Worm (Caenorhabditis elegans): ENCODE measurements around the gene T07A5.1.
A peak's percentile ranks its signal among the peaks of the same experiment; 100 is the strongest.

T07A5.1 gene

DNA sequence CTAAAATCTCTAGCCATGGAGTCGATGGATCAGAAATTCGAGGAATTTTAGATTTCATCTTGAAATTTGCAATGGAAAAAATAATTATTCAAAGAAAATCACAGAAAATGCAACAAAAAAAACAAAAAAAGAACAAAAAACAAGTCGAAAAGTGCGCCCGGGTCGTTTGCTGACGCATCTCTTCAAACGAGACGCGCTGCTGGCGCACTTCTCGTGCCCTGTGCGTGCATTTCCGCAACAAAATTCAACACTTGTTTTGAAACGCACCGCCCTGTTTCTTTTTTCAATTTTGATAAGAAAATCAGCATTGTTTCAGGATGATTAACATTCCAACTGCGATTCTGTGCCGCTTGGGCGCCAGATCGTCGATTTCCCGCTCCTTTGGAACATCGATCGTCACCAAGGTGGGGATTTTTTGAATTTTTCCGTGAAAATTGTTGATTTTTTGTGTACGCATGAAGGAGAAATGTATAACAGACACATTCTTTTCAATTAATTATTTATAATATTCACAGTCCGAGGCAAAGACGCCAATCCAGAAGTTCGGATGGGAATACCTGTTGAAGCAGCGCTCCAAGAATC is 28.1 kb upstream of the T07A5.1 start, which contains the start of the genes jmjd-4 and mev-1:
TSS of gene jmjd-4 (minus strand) at position 58 of the 582 bp plus-strand sequence.
TSS of gene mev-1 (plus strand) at position 317 of the 582 bp plus-strand sequence.
- TF ChIP-seq dao-5 (tag; optimal IDR thresholded peaks at IDR 0.05) (no peak), W03F9.2 (tag; optimal IDR thresholded peaks at IDR 0.05) (peak; percentile 89), him-1 (tag; optimal IDR thresholded peaks at IDR 0.05) (peak; percentile 67)

DNA sequence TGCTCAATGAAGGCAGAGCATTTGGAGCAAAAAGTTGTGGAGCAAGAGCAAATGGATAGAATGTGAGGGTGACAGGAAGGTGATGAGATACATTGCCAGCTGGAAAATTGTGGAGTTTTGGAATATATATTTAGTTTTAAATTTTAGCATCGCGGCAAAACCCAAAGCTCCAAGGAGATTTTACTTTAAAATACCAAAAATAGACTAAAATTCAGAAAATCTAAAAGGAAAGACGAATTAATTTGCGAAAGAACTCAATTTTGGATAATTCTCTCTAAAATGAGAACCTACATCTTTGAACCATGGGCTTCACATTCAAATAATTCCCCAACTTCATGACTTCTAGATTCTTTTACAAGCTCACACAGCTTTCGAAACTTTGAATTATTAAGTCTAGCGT is 26.6 kb upstream of the T07A5.1 start, which contains the start of gene T07C4.12:
TSS of gene T07C4.12 (minus strand) at position 101 of the 400 bp plus-strand sequence.
- TF ChIP-seq W03F9.2 (tag; optimal IDR thresholded peaks at IDR 0.05) (no peak), dao-5 (tag; optimal IDR thresholded peaks at IDR 0.05) (no peak), him-1 (tag; optimal IDR thresholded peaks at IDR 0.05) (no peak)

DNA sequence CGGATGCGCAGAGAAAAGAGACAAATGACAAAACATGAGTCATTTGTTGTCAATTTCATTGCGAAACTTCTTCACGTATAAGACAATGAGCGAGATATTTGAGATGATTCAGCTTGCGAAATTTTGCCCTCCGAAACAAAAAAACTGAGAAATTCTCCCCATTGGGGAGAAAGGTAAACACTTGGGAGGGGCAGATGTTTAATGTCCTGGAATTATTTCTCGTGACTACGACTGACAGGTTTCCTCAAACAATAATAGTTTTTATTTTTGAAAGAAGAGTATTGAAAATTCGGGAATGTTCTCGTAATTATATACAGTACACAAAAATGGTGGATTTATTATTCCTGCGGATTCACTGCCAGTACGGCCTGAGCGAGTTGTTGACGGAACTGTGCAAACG is 25.2 kb upstream of the T07A5.1 start:
- TF ChIP-seq W03F9.2 (tag; optimal IDR thresholded peaks at IDR 0.05) (no peak), him-1 (tag; optimal IDR thresholded peaks at IDR 0.05) (no peak), dao-5 (tag; optimal IDR thresholded peaks at IDR 0.05) (no peak)

DNA sequence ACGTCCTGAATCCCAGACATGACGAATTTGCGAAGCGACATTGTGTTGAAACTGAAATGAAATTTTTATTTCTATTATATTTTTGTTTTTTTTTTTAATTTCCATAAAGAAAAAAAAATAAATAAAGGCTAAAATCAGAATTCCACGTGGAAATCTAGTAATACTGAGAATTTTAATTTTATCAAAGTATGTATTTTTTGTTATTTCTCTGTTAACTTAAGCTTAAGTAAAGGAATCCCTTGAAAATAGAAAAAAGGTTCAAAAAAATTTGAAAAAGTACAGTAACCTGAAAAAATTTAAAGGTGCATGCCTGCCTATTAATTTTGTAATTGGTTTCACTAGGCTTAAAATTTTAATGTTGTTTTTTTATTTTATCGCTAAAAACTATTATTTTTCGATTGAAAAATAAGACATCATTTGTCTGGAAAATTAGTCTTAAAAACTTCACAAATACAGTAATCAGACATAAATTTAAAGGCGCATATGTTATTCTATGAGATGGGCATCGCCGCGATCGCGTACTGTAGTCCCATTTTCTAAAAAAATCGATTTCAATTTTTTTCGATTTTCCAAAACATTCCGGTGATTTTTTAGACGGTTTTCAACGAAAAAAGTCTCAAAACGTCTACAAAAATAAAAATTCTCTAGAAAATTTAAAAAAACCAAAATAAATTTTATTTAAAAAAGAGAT is 24.5 kb upstream of the T07A5.1 start, which contains the start of gene nex-2:
TSS of gene nex-2 (minus strand) at position 51 of the 691 bp plus-strand sequence.
- TF ChIP-seq W03F9.2 (tag; optimal IDR thresholded peaks at IDR 0.05) (no peak), him-1 (tag; optimal IDR thresholded peaks at IDR 0.05) (no peak), dao-5 (tag; optimal IDR thresholded peaks at IDR 0.05) (no peak)

DNA sequence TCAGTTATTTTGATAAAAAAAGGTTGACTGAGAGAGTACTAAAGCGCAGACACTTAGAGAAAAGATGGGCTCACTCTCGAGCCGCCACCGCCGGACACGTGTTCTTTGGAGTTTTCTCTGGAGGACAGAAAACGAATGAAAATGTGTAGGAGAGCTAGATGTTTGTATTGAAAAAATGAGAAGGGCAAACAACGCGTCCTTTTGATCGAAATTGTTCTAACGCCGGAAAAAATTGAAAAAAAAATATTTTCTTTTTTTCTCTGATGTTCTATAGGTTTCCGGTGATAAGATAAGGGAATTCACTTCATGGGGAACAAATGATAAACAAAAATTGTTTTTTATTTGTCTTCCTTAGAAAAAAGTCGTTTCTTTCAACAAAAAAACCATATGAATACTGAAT is 23.8 kb upstream of the T07A5.1 start:
- TF ChIP-seq dao-5 (tag; optimal IDR thresholded peaks at IDR 0.05) (no peak), him-1 (tag; optimal IDR thresholded peaks at IDR 0.05) (no peak), W03F9.2 (tag; optimal IDR thresholded peaks at IDR 0.05) (no peak)

DNA sequence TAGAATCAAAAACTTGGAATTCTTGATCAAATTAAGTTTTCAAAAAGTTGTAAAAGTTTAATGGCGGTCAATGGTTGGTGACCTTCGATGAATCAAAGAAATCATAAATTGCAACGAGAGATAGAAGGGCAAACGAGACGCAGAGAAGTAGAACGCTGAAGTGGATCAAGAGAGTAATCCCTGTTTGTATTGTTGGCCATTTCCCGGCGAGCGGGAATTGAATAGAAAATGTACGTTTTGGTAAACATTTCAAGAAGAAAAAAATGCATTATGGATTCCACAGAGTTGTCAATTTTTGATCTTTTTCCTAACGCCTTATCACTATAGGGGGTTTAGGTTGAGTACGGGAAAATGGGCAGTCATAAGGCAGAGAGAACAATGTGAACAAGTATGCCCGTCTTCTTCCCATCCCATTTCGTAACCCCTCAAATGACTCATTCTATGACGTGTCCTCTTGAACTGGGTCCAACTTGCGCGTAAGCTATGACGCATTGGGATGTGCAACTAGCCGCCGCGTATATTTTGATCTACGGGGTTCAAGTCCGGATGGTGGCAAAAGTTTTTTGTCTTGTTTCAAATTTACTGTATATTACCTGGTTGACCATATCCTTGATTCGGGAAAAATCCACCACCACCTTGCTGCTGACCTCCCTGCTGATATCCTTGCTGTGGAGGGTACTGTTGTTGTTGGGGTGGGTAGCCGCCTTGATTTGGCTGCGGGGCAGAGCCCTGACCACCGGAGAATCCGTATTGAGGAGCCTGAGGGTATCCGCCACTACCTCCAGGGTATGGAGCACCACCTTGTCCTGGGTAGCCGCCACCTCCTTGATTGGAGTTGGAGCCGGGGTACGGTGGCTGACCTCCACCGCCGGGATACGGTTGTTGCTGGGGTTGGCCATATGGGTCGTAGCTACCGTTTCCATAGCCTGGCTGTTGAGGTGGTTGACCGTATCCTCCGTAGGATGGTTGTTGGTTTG is 22.9 kb upstream of the T07A5.1 start:
- TF ChIP-seq dao-5 (tag; optimal IDR thresholded peaks at IDR 0.05): no peak
- no peak for TF ChIP-seq W03F9.2 (tag; optimal IDR thresholded peaks at IDR 0.05)
- TF ChIP-seq him-1 (tag; optimal IDR thresholded peaks at IDR 0.05): no peak

DNA sequence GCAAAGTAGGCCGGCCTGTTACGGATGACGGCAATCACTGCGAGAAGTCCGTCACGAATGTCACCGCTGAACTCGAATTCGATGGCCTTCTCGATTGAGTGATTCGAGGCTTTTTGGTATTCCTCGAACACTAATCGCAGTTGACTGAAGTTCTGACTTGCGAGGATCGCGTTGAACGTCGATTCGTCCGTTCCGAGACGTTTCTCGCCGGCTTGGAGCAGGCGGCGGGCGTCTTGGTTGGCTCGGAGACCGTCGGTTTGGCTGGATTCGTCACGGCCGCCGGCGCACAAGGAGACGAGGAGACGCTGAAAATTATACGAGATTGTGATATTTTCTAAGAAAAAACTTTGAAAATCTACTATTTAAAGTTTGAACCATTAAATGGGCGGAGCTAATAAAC is 20.3 kb upstream of the T07A5.1 start:
- TF ChIP-seq him-1 (tag; optimal IDR thresholded peaks at IDR 0.05) (no peak), W03F9.2 (tag; optimal IDR thresholded peaks at IDR 0.05) (no peak), dao-5 (tag; optimal IDR thresholded peaks at IDR 0.05) (no peak)

DNA sequence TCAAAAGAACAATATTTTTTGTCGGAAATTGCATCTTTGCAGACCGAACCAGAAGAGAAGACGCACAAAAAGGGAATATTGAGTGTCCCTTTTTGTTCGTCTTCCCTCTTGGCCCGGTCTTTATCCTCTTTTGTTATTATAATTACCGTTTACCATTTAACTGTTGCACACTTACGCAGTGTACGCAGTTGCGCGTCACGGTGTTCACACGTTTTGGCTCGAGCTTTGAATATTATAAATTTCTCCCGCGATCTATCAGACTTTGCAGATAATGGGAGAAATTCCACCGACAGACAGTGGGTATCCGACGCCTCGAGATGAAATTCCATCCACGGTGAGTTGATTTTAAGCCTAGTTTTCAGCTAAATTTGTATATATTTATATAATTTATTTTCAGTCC is 14.8 kb upstream of the T07A5.1 start, which contains the start of gene sas-7:
TSS of gene sas-7 (plus strand) at position 232 of the 400 bp plus-strand sequence.
- TF ChIP-seq dao-5 (tag; optimal IDR thresholded peaks at IDR 0.05): no peak
- no peak for TF ChIP-seq W03F9.2 (tag; optimal IDR thresholded peaks at IDR 0.05)
- TF ChIP-seq him-1 (tag; optimal IDR thresholded peaks at IDR 0.05): no peak

DNA sequence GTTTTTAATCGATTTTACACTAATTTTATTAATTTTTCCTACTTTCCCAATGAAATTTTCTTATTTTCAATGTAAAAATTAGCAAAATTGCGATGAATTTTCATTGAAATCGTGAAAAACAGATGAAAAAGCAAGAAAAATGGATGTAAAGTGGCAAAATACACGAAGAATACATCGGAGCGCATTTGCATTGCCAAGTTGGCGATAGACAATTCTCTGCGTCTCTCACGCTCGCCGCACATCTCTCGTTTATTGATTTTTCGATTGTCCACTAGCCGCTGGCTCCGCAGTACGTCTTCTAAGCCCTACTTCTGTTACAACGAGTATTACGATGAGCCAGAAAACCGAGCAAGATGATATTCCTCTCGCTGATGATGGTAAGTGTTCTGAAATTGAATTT is 12.8 kb upstream of the T07A5.1 start, which contains the start of gene unc-69:
TSS of gene unc-69 (plus strand) at position 185 of the 400 bp plus-strand sequence.
- TF ChIP-seq W03F9.2 (tag; optimal IDR thresholded peaks at IDR 0.05) (peak; percentile 67), dao-5 (tag; optimal IDR thresholded peaks at IDR 0.05) (no peak), him-1 (tag; optimal IDR thresholded peaks at IDR 0.05) (no peak)

DNA sequence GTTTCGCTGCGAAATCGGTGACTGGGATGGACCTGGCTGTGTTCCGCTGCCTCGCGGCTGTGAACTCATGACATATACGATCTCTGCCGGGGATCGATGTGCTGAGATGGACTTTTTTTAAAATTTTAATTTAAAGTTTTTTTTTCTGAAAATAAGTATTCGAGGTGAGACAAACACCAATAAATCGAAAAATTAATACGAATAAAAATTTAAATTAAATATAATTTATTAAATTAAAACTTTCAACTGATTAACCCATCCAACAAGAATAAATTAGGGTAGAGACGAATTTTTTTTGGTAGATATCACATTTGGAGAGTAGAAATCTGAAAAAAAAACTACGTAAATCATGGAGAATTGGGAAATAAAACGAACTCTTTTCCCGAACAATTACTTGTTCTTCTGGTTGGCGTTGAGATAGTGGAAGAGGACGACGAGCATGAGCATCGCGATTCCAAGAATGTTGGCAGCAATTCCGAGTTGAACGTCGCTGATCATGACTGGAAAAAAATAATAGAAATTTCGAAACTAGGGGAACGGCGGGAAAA is 12.1 kb upstream of the T07A5.1 start, which contains the start of the genes unc-50 and ostf-4:
TSS of gene unc-50 (minus strand) at position 101 of the 548 bp plus-strand sequence.
TSS of gene ostf-4 (minus strand) at position 498 of the 548 bp plus-strand sequence.
- TF ChIP-seq dao-5 (tag; optimal IDR thresholded peaks at IDR 0.05): no peak
- TF ChIP-seq W03F9.2 (tag; optimal IDR thresholded peaks at IDR 0.05): no peak
- no peak for TF ChIP-seq him-1 (tag; optimal IDR thresholded peaks at IDR 0.05)

DNA sequence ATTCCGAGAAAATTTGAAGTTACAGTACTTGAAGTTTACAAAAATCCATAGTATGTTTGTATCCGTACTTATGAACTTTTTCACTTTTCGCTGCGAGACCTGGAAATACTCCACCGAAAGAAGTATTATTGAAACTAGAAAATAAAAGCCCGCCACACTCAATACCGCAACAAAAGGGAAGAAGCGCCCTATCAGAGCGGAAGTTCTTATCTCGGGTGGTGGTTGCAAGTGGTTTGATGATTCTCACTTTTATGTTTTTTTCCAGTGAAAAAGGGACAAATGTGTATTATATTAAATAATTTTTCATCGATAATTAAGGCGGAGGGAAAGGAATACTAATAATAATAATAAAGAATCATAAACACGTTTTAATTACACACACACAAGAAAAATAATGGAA is 8.2 kb upstream of the T07A5.1 start:
- TF ChIP-seq dao-5 (tag; optimal IDR thresholded peaks at IDR 0.05) (no peak), him-1 (tag; optimal IDR thresholded peaks at IDR 0.05) (no peak), W03F9.2 (tag; optimal IDR thresholded peaks at IDR 0.05) (no peak)

DNA sequence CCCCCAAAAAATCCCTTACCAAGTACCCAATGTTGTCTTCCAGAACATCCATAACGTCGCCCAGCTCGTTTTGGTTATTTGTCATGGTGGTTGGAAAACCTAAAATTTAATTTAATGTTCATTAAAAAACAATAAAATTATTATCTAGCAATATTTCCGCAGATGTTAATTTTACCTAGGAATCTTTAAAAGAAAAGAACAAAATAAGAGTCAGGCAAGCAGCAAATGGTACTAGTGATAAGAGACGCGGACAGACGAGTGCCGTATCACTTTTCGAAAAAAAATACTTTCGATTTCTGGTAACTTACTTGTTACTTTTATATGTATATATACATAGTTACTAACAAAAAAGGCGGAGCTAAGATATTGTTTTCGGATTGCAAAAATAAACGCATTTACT is 5.0 kb upstream of the T07A5.1 start, which contains the start of gene T07A5.7:
TSS of gene T07A5.7 (minus strand) at position 101 of the 400 bp plus-strand sequence.
- no peak for TF ChIP-seq dao-5 (tag; optimal IDR thresholded peaks at IDR 0.05)
- TF ChIP-seq him-1 (tag; optimal IDR thresholded peaks at IDR 0.05): no peak
- TF ChIP-seq W03F9.2 (tag; optimal IDR thresholded peaks at IDR 0.05): no peak

DNA sequence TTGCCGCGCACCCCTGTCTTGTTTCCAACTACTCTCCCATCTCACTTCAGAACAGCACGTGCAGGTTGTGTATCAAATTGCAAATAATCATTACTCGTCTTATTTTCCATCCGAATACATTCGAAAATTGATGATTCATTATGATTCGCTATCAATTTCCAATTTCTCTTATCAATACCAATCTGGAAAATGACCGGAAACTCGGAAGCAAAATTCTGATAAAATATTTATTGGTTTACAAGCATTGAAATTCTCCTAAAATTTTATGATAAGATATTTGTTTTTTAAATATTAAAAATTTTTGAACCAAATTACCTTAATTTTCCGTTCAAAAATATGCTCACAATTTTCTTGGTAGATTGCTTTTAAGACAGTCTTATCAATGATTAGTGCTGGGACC is 702 bp downstream of the T07A5.1 start:
- no peak for TF ChIP-seq dao-5 (tag; optimal IDR thresholded peaks at IDR 0.05)
- TF ChIP-seq him-1 (tag; optimal IDR thresholded peaks at IDR 0.05): no peak
- no peak for TF ChIP-seq W03F9.2 (tag; optimal IDR thresholded peaks at IDR 0.05)
